Worm (Caenorhabditis elegans) whole organism, L2 larva: ENCODE data around the gene T10C6.10.

Experiments
- F13H6.1 ChIP-seq: sonication (generic microtip); optimal IDR thresholded peaks from 2 replicates; lab custom pipeline; 2016; ENCODE audit warnings: missing genetic modification characterization, missing compliant biosample characterization
- R02D3.7 ChIP-seq: fragments of 150-350 bp; optimal IDR thresholded peaks from 2 replicates; lab custom pipeline; 2014; ENCODE audit warnings: missing biosample characterization, missing genetic modification characterization
- ZK546.5 ChIP-seq: sonication (generic microtip); optimal IDR thresholded peaks from 2 replicates; lab custom pipeline; 2017; ENCODE audit warnings: missing biosample characterization, missing genetic modification characterization
- aly-2 ChIP-seq: fragments of 150-350 bp; optimal IDR thresholded peaks from 2 replicates; lab custom pipeline; 2014; ENCODE audit warnings: missing biosample characterization, missing genetic modification characterization
- ama-1 ChIP-seq: fragments of 150-350 bp; optimal IDR thresholded peaks from 2 replicates; lab custom pipeline; 2018; ENCODE audit warnings: inconsistent platforms
- ceh-16 ChIP-seq: fragments of 150-350 bp; optimal IDR thresholded peaks from 2 replicates; lab custom pipeline; 2014; ENCODE audit warnings: missing biosample characterization, missing genetic modification characterization
- crh-2 ChIP-seq: sonication (generic microtip); optimal IDR thresholded peaks from 2 replicates; lab custom pipeline; 2017; ENCODE audit warnings: missing biosample characterization, missing genetic modification characterization
- dmd-4 ChIP-seq: sonication (generic microtip); optimal IDR thresholded peaks from 2 replicates; lab custom pipeline; 2017; ENCODE audit warnings: missing biosample characterization, missing genetic modification characterization
- elt-3 ChIP-seq: sonication (generic microtip); optimal IDR thresholded peaks from 2 replicates; lab custom pipeline; 2017; ENCODE audit warnings: missing biosample characterization, missing genetic modification characterization
- gmeb-1 ChIP-seq: fragments of 150-350 bp; optimal IDR thresholded peaks from 2 replicates; lab custom pipeline; 2014; ENCODE audit warnings: missing biosample characterization, missing genetic modification characterization
- lin-13 ChIP-seq: fragments of 150-350 bp; optimal IDR thresholded peaks from 2 replicates; lab custom pipeline; 2014; ENCODE audit warnings: missing biosample characterization, missing genetic modification reagents, missing genetic modification characterization
- lin-39 ChIP-seq: fragments of 150-350 bp; optimal IDR thresholded peaks from 2 replicates; lab custom pipeline; 2014; ENCODE audit warnings: missing biosample characterization, missing genetic modification reagents, missing genetic modification characterization
- mbf-1 ChIP-seq: sonication (generic microtip); optimal IDR thresholded peaks from 2 replicates; lab custom pipeline; 2017; ENCODE audit warnings: missing biosample characterization, missing genetic modification characterization
- mdl-1 ChIP-seq, 2 experiments: fragments of 150-350 bp in 1 of 2; sonication (generic microtip) in 1 of 2; optimal IDR thresholded peaks; 2 replicates each; lab custom pipeline; 2017; ENCODE audit warnings: missing biosample characterization in 2 of 2, missing genetic modification characterization in 2 of 2
- nhr-10 ChIP-seq: sonication (generic microtip); optimal IDR thresholded peaks from 2 replicates; lab custom pipeline; 2017; ENCODE audit warnings: missing biosample characterization, missing genetic modification characterization
- nhr-11 ChIP-seq: fragments of 150-350 bp; optimal IDR thresholded peaks from 2 replicates; lab custom pipeline; 2014; ENCODE audit warnings: missing biosample characterization, missing genetic modification characterization
- nhr-12 ChIP-seq: fragments of 150-350 bp; optimal IDR thresholded peaks from 2 replicates; lab custom pipeline; 2014; ENCODE audit warnings: missing biosample characterization, missing genetic modification characterization
- nhr-129 ChIP-seq: fragments of 150-350 bp; optimal IDR thresholded peaks from 2 replicates; lab custom pipeline; 2014; ENCODE audit warnings: missing biosample characterization, missing genetic modification characterization
- nhr-21 ChIP-seq: fragments of 150-350 bp; optimal IDR thresholded peaks from 2 replicates; lab custom pipeline; 2014; ENCODE audit warnings: missing biosample characterization, missing genetic modification characterization
- nhr-23 ChIP-seq: fragments of 150-350 bp; optimal IDR thresholded peaks from 2 replicates; lab custom pipeline; 2014; ENCODE audit warnings: missing biosample characterization, missing genetic modification reagents, missing genetic modification characterization
- nhr-25 ChIP-seq: fragments of 150-350 bp; sonication (generic microtip); optimal IDR thresholded peaks from 3 replicates; lab custom pipeline; 2014; ENCODE audit warnings: missing biosample characterization, missing genetic modification characterization
- nhr-77 ChIP-seq: fragments of 150-350 bp; optimal IDR thresholded peaks from 2 replicates; lab custom pipeline; 2014; ENCODE audit warnings: missing biosample characterization, missing genetic modification characterization
- sma-3 ChIP-seq: sonication (generic microtip); optimal IDR thresholded peaks from 2 replicates; lab custom pipeline; 2016; ENCODE audit warnings: missing genetic modification reagents, missing genetic modification characterization, missing compliant biosample characterization
- sma-9 ChIP-seq, 2 experiments: fragments of 150-350 bp in 1 of 2; sonication (generic microtip) in 1 of 2; optimal IDR thresholded peaks; 2 replicates each; lab custom pipeline; 2014 to 2016; ENCODE audit warnings: missing genetic modification characterization in 2 of 2, mild to moderate bottlenecking in 1 of 2, missing biosample characterization in 1 of 2, missing compliant biosample characterization in 1 of 2, missing genetic modification reagents in 1 of 2, moderate library complexity in 1 of 2
- snpc-4 ChIP-seq: fragments of 150-350 bp; optimal IDR thresholded peaks from 2 replicates; lab custom pipeline; 2014; ENCODE audit warnings: missing biosample characterization, missing genetic modification characterization
- unc-39 ChIP-seq: fragments of 150-350 bp; optimal IDR thresholded peaks from 2 replicates; lab custom pipeline; 2014; ENCODE audit warnings: missing biosample characterization, missing genetic modification characterization
- unc-55 ChIP-seq: fragments of 150-350 bp; sonication (generic microtip); optimal IDR thresholded peaks from 3 replicates; lab custom pipeline; 2014; ENCODE audit warnings: missing biosample characterization, missing genetic modification reagents, missing genetic modification characterization
- unc-62 ChIP-seq: fragments of 150-350 bp; optimal IDR thresholded peaks from 2 replicates; lab custom pipeline; 2014; ENCODE audit warnings: missing biosample characterization, missing genetic modification reagents, missing genetic modification characterization
- zag-1 ChIP-seq: fragments of 150-350 bp; optimal IDR thresholded peaks from 2 replicates; lab custom pipeline; 2014; ENCODE audit warnings: missing biosample characterization, missing genetic modification characterization
- ztf-1 ChIP-seq: fragments of 200-800 bp; sonication (Bioruptor generic); conservative IDR thresholded peaks from 2 replicates; pipeline ENCODE4 v1.3.6; 2022; ENCODE audit warnings: missing genetic modification characterization, missing compliant biosample characterization
- ztf-11 ChIP-seq: sonication (generic microtip); optimal IDR thresholded peaks from 2 replicates; lab custom pipeline; 2017; ENCODE audit warnings: missing biosample characterization, missing genetic modification characterization

Gene T10C6.10

DNA sequence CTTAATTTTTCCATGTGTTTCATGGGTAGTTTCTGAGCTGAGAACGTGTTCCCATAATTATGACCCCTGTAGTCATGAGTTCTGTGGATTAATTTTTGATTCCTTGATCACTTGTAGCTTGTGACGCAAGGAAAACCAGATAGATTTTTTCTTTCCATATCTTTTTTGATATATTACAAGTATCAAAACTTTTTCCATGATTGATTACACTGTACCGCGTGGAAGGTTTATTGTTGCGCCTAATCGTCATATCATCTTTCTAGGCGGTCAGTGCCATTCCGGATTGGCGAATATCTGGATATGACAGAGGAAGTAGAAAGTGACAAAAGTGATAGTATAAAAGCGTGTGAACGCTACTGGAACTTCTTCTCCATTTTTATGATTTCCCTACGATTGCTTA, 10.4 kb downstream of the T10C6.10 start, which contains the start of gene ZK285.2:
ZK285.2 (plus strand) TSS at position 301 of the 400 bp plus-strand sequence.
- no peak for TF ChIP-seq unc-55 (GFP tag; lab: Kevin White, UChicago)
- TF ChIP-seq, all 48 proteins: peak for 0

DNA sequence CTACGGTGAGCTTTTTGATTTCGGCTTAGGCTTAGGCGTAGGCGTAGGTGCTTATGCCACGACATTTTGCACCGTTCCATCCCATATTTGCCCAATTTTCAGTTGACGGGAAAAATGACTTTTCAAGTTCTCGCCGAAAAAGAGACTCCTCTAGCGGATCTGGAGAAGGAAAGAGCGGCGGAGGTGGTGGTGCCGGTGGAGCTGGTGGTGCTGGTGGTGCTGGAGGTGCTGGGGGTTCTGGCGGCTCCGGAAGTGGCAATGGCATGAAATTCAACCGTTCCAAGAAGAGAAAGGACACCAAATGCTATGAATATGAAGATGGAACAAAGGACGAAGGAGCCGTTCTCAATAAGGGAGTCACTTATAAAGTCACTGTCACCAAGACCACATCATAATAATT, 10.8 kb downstream of the T10C6.10 start:
- no peak for TF ChIP-seq dmd-4 (tag; lab: Kevin White, UChicago)
- TF ChIP-seq, all 48 proteins: peak for 0

DNA sequence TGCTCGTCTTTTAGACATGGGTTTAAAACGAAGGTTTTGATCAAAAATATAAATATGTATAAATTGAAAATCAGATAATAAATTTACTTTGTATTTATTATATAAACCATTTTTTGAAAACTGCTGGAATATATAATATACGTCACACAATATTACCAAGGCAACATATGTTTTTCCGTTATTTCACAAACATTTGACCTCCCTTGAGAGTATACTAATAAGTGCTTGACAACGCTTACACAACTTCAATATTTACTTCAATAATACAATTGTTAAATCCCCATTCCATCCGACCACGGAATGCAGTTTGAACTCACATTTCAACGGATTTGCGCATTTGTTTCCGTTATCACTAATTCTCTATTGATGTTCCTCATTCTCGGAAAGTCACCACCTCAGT, 11.3 kb downstream of the T10C6.10 start, which contains the start of gene str-198:
str-198 (plus strand) TSS at position 301 of the 400 bp plus-strand sequence.
- TF ChIP-seq mdl-1 (tag; optimal IDR thresholded peaks at IDR 0.05; lab: Kevin White, UChicago) (no peak), nhr-11 (no peak), unc-39 (tag; lab: Kevin White, UChicago) (no peak), unc-55 (GFP tag; lab: Kevin White, UChicago) (no peak), ama-1 (no peak), ZK546.5 (tag; lab: Kevin White, UChicago) (no peak), nhr-129 (no peak), gmeb-1 (tag; lab: Kevin White, UChicago) (no peak), mbf-1 (tag; lab: Kevin White, UChicago) (no peak), lin-13 (GFP tag; lab: Kevin White, UChicago) (no peak), crh-2 (no peak), nhr-77 (tag; lab: Kevin White, UChicago) (no peak)

DNA sequence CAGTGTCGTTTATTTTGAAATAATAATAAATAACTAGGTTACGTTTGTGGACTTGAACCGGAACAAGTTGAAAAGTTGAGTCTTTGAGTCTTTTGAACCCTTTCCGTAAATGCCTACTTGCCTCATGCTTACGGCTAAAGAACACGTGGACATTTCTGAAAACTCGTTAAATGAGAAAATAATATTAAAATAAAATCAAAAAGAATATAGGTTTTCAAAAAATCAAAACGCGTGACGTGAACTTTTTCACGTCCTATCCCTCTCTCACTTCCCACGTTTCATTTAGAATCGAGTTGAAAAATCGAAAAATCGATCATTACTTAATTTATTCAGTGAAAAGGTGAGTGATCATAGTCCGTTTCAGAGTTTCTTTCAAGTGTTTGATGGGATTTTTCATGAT, 13.0 kb downstream of the T10C6.10 start, which contains the start of gene best-12:
best-12 (plus strand) TSS at position 301 of the 400 bp plus-strand sequence.
- TF ChIP-seq F13H6.1 = no peak
- no peak for TF ChIP-seq elt-3 (tag; lab: Kevin White, UChicago)

DNA sequence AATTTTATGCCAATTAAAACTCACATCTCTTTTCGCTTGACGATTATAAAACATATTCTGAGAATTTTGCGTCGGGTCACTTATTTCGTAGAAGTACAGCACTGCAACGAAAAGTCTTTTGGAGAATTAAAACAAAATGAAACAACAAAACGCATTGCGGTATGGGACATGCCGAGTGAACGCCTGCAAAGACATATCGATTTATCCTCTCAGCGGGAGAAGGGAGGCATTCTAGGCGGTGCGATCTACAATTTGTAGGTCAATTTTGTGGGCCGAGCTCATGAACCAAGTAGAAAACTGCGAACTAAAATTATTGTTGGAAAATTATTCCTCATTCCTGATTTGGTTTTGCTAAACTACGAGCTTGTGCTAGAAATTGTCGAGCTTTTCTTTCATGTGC, 17.2 kb downstream of the T10C6.10 start, which contains the start of gene F14H3.3:
F14H3.3 (minus strand) TSS at position 101 of the 400 bp plus-strand sequence.
- TF ChIP-seq lin-39 (no peak), ztf-1 (GFP tag; lab: Robert Waterston, UW) (no peak), elt-3 (tag; lab: Kevin White, UChicago) (no peak), nhr-21 (tag; lab: Kevin White, UChicago) (no peak), aly-2 (tag; lab: Kevin White, UChicago) (no peak), nhr-12 (tag; lab: Kevin White, UChicago) (no peak), ztf-11 (tag; lab: Kevin White, UChicago) (no peak), zag-1 (tag; lab: Kevin White, UChicago) (no peak), nhr-10 (tag; lab: Kevin White, UChicago) (no peak), nhr-25 (tag; lab: Kevin White, UChicago) (no peak), R02D3.7 (tag; lab: Kevin White, UChicago) (no peak), nhr-23 (no peak), gmeb-1 (tag; lab: Kevin White, UChicago) (no peak), unc-55 (GFP tag; lab: Kevin White, UChicago) (no peak), sma-9 (GFP tag; optimal IDR thresholded peaks at IDR 0.05; lab: Kevin White, UChicago) (no peak), sma-9 (tag; optimal IDR thresholded peaks at IDR 0.05; lab: Kevin White, UChicago) (no peak)

ce11 chrV:16055031-16055430, 18.8 kb downstream of the T10C6.10 start, which contains the start of gene F14H3.4:
Gene F14H3.4 (minus strand): TSS chrV:16055072.
- TF ChIP-seq gmeb-1 (tag; lab: Kevin White, UChicago) (no peak), unc-62 (no peak), snpc-4 (no peak)

ce11 chrV:16057010-16057463, 20.8 kb downstream of the T10C6.10 start, which contains the start of gene F14H3.5:
Gene F14H3.5 (minus strand): TSS chrV:16057060.
- no peak for TF ChIP-seq aly-2 (tag; lab: Kevin White, UChicago)
- TF ChIP-seq nhr-77 (tag; lab: Kevin White, UChicago) = no peak
- no peak for TF ChIP-seq crh-2
- TF ChIP-seq nhr-25 (tag; lab: Kevin White, UChicago) = no peak
- no peak for TF ChIP-seq nhr-11
- TF ChIP-seq ceh-16 = no peak
- no peak for TF ChIP-seq elt-3 (tag; lab: Kevin White, UChicago)
- TF ChIP-seq unc-39 (tag; lab: Kevin White, UChicago) = no peak
- no peak for TF ChIP-seq mbf-1 (tag; lab: Kevin White, UChicago)
- TF ChIP-seq ama-1 = no peak
- no peak for TF ChIP-seq sma-3 (GFP tag; lab: Kevin White, UChicago)
- TF ChIP-seq nhr-12 (tag; lab: Kevin White, UChicago) = no peak
- no peak for TF ChIP-seq snpc-4
